Worm (Caenorhabditis elegans): Measurements from ENCODE around the gene F11C1.1.
A peak's percentile ranks its signal among the peaks of the same experiment; 100 is the strongest.

The F11C1.1 gene

DNA sequence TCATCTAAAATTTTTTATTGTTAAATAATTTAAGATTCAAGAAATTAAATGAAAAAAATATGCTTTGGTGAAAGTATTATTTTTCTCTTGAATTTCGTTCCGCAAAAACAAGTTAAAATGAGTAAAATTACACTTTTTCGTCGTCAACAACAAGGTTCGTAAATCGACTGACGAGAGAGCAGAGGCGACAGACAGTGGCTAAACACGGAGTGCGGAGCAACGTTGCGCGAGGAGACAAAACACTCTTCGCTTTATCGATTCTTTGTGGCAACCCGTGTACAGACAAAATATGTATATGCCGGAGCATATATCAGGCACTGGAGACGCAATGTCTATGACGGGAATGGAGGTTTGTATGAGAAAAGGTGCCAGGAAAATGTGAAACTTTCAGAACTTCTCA, 1.2 kb downstream of the F11C1.1 start, which contains the start of gene F11C1.7:
Gene F11C1.7 (plus strand): TSS at position 140 of the 400 bp plus-strand sequence.
- TF ChIP-seq F37B4.10 (GFP tag; IDR thresholded peaks at IDR 0.05) (no peak), attf-3 (GFP tag; conservative IDR thresholded peaks at IDR 0.05) (peak; percentile 86), nhr-80 (tag; optimal IDR thresholded peaks at IDR 0.05) (peak; percentile 31), dox-1 (GFP tag; IDR thresholded peaks at IDR 0.05) (0 out of 2 replicates have a peak, but pooled peaks have one; percentile 32)

ce11 chrX:12987119-12987518, 3.3 kb downstream of the F11C1.1 start, which contains the start of gene mff-1:
TSS of gene mff-1 (minus strand) at chrX:12987219.
- no peak for TF ChIP-seq akir-1 (GFP tag; optimal IDR thresholded peaks at IDR 0.05)
- no peak for TF ChIP-seq egl-44 (GFP tag; IDR thresholded peaks at IDR 0.05)
- TF ChIP-seq fkh-3 (tag; optimal IDR thresholded peaks at IDR 0.05) = no peak
- no peak for TF ChIP-seq F10E7.11 (tag; optimal IDR thresholded peaks at IDR 0.05)
- no peak for TF ChIP-seq unc-130 (GFP tag; optimal IDR thresholded peaks at IDR 0.05)
- no peak for TF ChIP-seq nhr-27 (tag; optimal IDR thresholded peaks at IDR 0.05)
- TF ChIP-seq pbrm-1 (GFP tag; IDR thresholded peaks at IDR 0.05) = no peak
- TF ChIP-seq C06A6.2 (GFP tag; conservative IDR thresholded peaks at IDR 0.05) = no peak
- no peak for TF ChIP-seq cebp-2 (GFP tag; IDR thresholded peaks at IDR 0.05)
- no peak for TF ChIP-seq ceh-91 (GFP tag; IDR thresholded peaks at IDR 0.05)
- TF ChIP-seq madf-6 (GFP tag; IDR thresholded peaks at IDR 0.05) = no peak
- TF ChIP-seq athp-1 (tag; optimal IDR thresholded peaks at IDR 0.05) = no peak
- no peak for TF ChIP-seq sptf-2 (GFP tag; optimal IDR thresholded peaks at IDR 0.05)
- no peak for TF ChIP-seq let-526 (GFP tag; IDR thresholded peaks at IDR 0.05)
- no peak for TF ChIP-seq mel-28 (tag; optimal IDR thresholded peaks at IDR 0.05; ENCODE audit: borderline replicate concordance)

DNA sequence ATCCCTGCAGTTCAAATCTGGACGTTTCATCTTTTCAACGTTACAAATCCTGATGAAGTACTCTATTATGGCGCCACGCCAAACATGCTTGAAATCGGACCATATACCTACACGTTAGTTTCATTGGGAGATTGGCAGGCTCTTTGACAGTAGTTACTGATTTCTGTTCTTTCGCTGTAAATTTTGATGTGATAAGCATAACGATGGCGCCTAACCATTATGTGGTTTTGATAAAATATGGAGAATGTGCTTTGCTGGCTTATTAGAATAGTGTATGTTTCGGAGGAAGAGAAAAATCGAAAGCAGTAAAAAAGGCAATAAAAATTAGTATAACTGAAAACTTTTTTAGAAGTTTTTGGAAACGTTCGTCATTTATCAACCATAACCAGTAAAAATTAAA, 7.7 kb downstream of the F11C1.1 start:
- TF ChIP-seq let-607 (tag; optimal IDR thresholded peaks at IDR 0.05) (peak in 1 of 2 experiments; percentile 37), ekl-4 (GFP tag; IDR thresholded peaks at IDR 0.05) (no peak), F23B12.7 (tag; optimal IDR thresholded peaks at IDR 0.05; ENCODE audit: insufficient read depth) (no peak), nhr-80 (tag; optimal IDR thresholded peaks at IDR 0.05) (peak; percentile 76), ztf-28 (GFP tag; IDR thresholded peaks at IDR 0.05) (no peak), ZK185.1 (tag; optimal IDR thresholded peaks at IDR 0.05; ENCODE audit: poor library complexity, severe bottlenecking) (no peak), attf-5 (GFP tag; optimal IDR thresholded peaks at IDR 0.05) (no peak), F49E8.2 (tag; optimal IDR thresholded peaks at IDR 0.05; ENCODE audit: insufficient read depth) (no peak), hmg-1.2 (GFP tag; IDR thresholded peaks at IDR 0.05) (no peak), ceh-58 (GFP tag; IDR thresholded peaks at IDR 0.05) (no peak)

- TF ChIP-seq nhr-80 (tag; optimal IDR thresholded peaks at IDR 0.05) (peak; percentile 35), Y53G8AR.9 (GFP tag; conservative IDR thresholded peaks at IDR 0.05) (no peak), dpff-1 (tag; optimal IDR thresholded peaks at IDR 0.05) (no peak), let-607 (tag; optimal IDR thresholded peaks at IDR 0.05) (peak in 1 of 2 experiments; percentile 28), ztf-3 (GFP tag; optimal IDR thresholded peaks at IDR 0.05) (no peak), bed-1 (GFP tag; IDR thresholded peaks at IDR 0.05) (no peak), sdz-38 (tag; optimal IDR thresholded peaks at IDR 0.05) (no peak), Y95B8A.8 (GFP tag; IDR thresholded peaks at IDR 0.05) (no peak), snpc-4 (GFP tag; optimal IDR thresholded peaks at IDR 0.05) (no peak), snpc-4 (tag; optimal IDR thresholded peaks at IDR 0.05) (no peak), lir-1 (GFP tag; conservative IDR thresholded peaks at IDR 0.05) (no peak), lin-26 (GFP tag; IDR thresholded peaks at IDR 0.05) (no peak), F22D6.2 (tag; optimal IDR thresholded peaks at IDR 0.05) (no peak), hsf-1 (GFP tag; IDR thresholded peaks at IDR 0.05) (no peak), B0336.3 (GFP tag; IDR thresholded peaks at IDR 0.05) (no peak), snpc-3.4 (tag; optimal IDR thresholded peaks at IDR 0.05) (no peak), rec-8 (tag; optimal IDR thresholded peaks at IDR 0.05) (no peak), dox-1 (GFP tag; IDR thresholded peaks at IDR 0.05) (0 out of 2 replicates have a peak, but pooled peaks have one; percentile 30), attf-3 (GFP tag; conservative IDR thresholded peaks at IDR 0.05) (no peak), cebp-1 (GFP tag; IDR thresholded peaks at IDR 0.05) (no peak), cebp-1 (tag; optimal IDR thresholded peaks at IDR 0.05) (no peak)
These were observed 9.0 kb downstream of the F11C1.1 start, which contains the start of gene scav-4 for ce11 chrX:12981393-12981792. TSS of gene scav-4 (plus strand) at chrX:12981775.

All from whole organism, young adult.